Worm (Caenorhabditis elegans) whole organism, young adult: ENCODE results near the gene clec-60.
"Not testable (repeated sequence)": the region's sequence is repeated elsewhere in the genome, so short reads cannot be mapped to it uniquely, and the experiment has no call there.

Source experiments
- F55B11.4 ChIP-seq: sonication (generic microtip); optimal IDR thresholded peaks from 2 replicates; lab custom pipeline; 2016; ENCODE audit warnings: missing compliant biosample characterization, missing genetic modification characterization, borderline replicate concordance; ENCODE audit not compliant: insufficient read depth
- Y79H2A.3 ChIP-seq: fragments of 200-800 bp; sonication (Bioruptor generic); conservative IDR thresholded peaks from 2 replicates; pipeline ENCODE4 v1.3.6; 2022; ENCODE audit warnings: missing genetic modification reagents, missing genetic modification characterization, missing compliant biosample characterization
- cebp-2 ChIP-seq: fragments of 200-800 bp; sonication (Bioruptor generic); IDR thresholded peaks from 2 replicates; pipeline ENCODE4 v1.3.6; 2022; ENCODE audit warnings: missing genetic modification characterization, missing compliant biosample characterization
- gei-17 ChIP-seq: fragments of 200-800 bp; sonication (Bioruptor generic); optimal IDR thresholded peaks from 2 replicates; lab custom pipeline; 2018; ENCODE audit warnings: mild to moderate bottlenecking, missing genetic modification characterization, missing compliant biosample characterization
- him-1 ChIP-seq: sonication (generic microtip); optimal IDR thresholded peaks from 2 replicates; lab custom pipeline; 2016; ENCODE audit warnings: missing genotype, missing genetic modification reagents, missing genetic modification characterization, missing compliant biosample characterization
- hmg-1.2 ChIP-seq: fragments of 200-800 bp; sonication (Bioruptor generic); IDR thresholded peaks from 2 replicates; pipeline ENCODE4 v1.3.6; 2022; ENCODE audit warnings: missing genetic modification reagents, missing genetic modification characterization, missing compliant biosample characterization
- nfya-1 ChIP-seq: sonication (generic microtip); optimal IDR thresholded peaks from 2 replicates; lab custom pipeline; 2017; ENCODE audit warnings: antibody characterized with exemption, missing compliant biosample characterization, missing genetic modification characterization, borderline replicate concordance; ENCODE audit not compliant: insufficient read depth
- pha-4 ChIP-seq: fragments of 150-350 bp; sonication (generic microtip); optimal IDR thresholded peaks from 2 replicates; lab custom pipeline; 2014; ENCODE audit warnings: missing biosample characterization, missing genetic modification reagents, missing genetic modification characterization
- repo-1 ChIP-seq: sonication (generic microtip); optimal IDR thresholded peaks from 2 replicates; lab custom pipeline; 2017; ENCODE audit warnings: mild to moderate bottlenecking, missing genetic modification characterization, missing compliant biosample characterization
- snpc-4 ChIP-seq, 5 experiments: fragments of 150-350 bp in 1 of 5; sonication (generic microtip) in 4 of 5; optimal IDR thresholded peaks; 2 replicates each; lab custom pipeline; 2014 to 2018; ENCODE audit warnings: missing genetic modification characterization in 5 of 5, missing biosample characterization in 3 of 5, antibody characterized with exemption in 2 of 5, mild to moderate bottlenecking in 2 of 5, missing compliant biosample characterization in 2 of 5, missing genotype in 2 of 5, moderate library complexity in 2 of 5, missing genetic modification reagents in 1 of 5
- ztf-25 ChIP-seq: fragments of 200-800 bp; sonication (Bioruptor generic); IDR thresholded peaks from 2 replicates; pipeline ENCODE4 v1.3.6; 2022; ENCODE audit warnings: missing genetic modification reagents, missing genetic modification characterization, missing compliant biosample characterization

- TF ChIP-seq nfya-1 (tag; lab: Kevin White, UChicago); pha-4; repo-1 (tag; lab: Kevin White, UChicago); F55B11.4 (tag; lab: Kevin White, UChicago); Y79H2A.3 (GFP tag; lab: Robert Waterston, UW); snpc-4 (GFP tag; optimal IDR thresholded peaks at IDR 0.05; lab: Kevin White, UChicago); snpc-4 (tag; optimal IDR thresholded peaks at IDR 0.05; lab: Kevin White, UChicago); gei-17 (GFP tag; lab: Kevin White, UChicago); cebp-2 (GFP tag; lab: Robert Waterston, UW); hmg-1.2 (GFP tag; lab: Robert Waterston, UW); him-1; ztf-25 (GFP tag; lab: Robert Waterston, UW): not testable (repeated sequence)
Measured at ce11 chrII:10493034-10493433, 11.4 kb upstream of the clec-60 start, which contains the start of gene ZK666.8.
